Fruit fly (Drosophila melanogaster) whole organism, larva: ENCODE data around the gene mgr.

ENCODE experiments used
- noc ChIP-seq: fragments of 200-800 bp; sonication (Bioruptor generic); optimal IDR thresholded peaks from 3 replicates; lab custom pipeline; 2019; ENCODE audit warnings: missing biosample characterization, mild to moderate bottlenecking, missing genetic modification characterization, moderate library complexity

mgr gene

DNA sequence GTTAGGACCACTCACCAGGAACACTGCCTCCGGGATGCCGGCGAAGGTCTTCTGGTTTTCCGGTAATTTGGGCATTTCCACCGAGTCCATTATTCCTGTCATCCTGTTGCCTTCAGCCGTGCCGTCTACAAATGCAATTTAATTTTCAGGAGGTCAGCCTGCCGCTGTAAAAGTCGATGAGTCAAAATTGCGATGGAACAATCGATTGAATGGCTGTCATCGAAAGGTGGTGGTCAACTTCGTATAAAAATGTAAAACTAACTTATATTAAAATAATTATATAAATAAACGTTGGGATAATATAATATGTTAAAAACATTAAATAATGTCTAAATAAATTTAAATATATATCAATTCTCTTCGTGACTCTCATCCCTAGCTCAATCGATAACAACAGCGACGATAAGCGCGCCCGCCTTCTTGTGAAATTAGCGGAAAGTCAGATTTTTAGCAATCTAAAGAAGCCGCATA, at the start of gene mgr, which contains the start of gene Irbp:
mgr (minus strand) TSS at position 209 of the 471 bp plus-strand sequence.
Irbp (plus strand) TSS at position 381 of the 471 bp plus-strand sequence.
- TF ChIP-seq noc, result peak; percentile 92

DNA sequence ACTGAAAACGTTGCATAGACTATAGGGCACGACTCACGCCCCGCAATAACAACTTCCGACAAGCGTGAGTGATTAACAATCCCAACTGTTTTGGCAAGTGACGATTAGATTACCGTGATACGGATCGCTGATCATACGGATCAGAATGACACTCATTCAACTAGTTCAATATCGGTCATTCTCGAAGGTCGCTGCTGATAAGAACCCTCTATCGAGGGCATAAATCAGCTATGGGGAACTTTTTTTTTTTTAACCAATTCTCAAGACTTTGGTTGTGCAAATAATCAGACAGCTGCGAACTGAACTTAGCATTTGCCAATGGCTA, 49.1 kb upstream of the mgr start:
- TF ChIP-seq noc, result peak; percentile 15

DNA sequence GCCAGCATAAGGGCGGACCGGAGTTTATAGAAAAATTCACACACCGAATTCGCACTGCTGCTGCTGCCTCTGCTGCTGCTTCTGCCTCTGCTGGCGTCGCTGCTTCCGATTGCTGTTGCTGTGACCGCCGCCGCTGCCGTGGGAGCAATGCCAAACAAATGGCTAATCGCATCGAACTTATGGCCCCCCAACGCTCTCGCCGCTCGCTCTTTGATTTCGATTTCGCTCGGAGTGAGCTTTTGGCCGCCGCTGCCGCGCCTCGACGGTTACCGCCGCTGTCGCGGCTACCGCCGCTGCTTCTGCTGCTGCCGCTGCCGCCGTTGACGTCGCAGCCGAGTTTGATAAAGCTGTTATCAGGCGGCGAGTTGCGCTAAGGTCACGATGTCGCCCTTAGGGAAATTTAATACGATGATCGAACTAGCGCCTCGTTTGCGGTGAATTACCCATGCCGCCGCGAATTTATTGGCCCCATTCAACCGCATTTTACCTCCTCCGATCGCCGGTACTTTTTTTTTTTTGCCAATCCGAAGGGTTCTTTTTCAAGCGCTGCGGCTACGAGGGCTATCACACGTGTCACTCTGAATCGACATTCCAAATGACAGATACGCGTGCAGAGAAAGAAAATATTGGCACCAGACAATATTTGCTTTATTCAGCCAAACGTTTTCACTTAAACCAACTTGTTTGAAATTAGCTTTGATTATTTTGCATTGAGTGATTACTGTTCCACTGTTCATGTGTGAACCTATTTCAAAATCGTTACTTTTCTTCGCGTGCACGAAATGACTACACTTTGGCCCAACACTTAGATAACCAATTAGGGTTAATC, 48.6 kb upstream of the mgr start:
- TF ChIP-seq noc, result no peak

DNA sequence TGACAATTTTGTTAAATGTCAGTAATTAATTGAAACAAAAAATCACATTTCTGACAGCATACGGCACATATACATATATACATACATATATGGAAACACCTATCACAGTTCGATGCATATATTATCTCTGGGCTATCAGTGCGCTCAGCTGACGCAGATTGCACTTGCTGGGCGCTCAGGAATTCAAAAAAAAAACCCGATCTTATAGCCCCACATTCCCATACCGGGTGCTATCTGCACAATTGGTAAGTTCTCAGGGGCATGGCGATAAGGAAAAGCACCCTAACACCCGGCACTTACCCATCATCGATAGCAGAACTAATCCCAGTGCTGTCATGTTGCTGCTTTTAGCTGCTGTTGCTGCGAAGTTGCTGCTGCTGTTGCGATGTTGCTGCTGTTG, 47.6 kb upstream of the mgr start:
- no peak for TF ChIP-seq noc

DNA sequence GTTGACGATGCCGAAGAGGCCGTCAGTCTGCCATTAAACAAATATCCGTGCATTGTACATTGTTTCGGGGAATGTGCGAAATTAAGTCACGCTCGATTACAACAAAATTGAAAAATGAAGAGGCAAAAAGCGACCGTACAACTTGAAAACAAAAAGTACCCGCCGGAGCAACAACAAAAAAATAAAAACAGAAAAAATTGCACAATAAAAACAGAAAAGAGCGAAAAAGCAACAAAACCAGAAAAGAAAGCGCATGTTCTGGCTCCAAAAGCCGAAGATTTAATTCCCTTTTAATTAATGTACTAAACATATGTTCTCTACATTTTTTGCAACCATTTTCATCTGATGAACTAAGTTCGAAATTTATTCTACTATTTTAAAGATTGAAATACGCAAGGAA, 46.9 kb upstream of the mgr start:
- no peak for TF ChIP-seq noc

DNA sequence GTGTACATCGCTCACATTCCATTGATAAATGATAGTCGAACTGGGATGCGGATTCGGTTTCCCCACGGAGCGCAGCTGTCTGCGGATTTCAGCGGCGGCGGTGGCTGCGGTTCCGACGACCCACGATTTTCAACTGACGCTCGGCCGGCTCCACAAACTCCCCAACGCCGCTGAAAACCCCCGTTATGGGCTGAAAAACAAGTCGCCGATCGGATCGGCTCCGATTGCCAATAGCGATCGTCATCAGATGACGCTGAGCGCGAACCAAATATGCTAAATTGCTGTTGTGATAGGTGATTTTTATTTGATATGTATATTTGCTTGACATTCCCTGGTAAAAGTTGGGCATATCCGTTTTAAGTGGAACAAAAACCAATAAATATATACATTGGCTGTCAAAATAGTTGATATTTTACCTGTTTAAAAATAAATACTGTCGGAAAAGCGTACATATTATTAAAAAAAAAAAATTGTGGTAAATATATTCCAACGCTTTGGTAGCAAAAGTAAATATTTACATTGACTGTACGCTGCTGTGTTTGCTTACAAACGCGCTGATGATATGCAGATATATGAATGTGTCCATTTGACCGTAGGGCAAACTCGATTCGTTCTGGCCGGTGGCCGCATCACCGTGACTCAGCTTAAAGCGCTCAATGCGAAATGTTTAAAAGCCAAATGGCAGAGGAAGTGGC, 44.7 kb upstream of the mgr start:
- peak; percentile 93 for TF ChIP-seq noc

DNA sequence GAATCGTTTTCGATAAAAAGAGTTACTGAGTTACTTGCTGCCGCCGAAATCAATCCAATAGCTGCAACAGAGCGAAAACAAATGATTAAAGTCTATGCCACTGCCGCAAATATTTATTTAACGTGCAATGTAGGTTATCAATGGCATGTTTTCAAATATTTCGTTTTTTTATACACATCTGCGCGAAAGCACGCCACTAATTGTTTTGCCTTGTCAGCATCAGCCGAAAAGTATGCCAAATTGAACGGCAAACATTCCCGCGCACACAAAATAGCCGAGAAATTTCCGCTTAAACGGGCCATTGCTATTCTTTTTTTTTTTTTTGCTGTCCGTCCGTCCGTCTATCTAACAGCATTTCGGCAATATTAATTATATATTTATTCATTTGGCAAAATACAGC, 42.4 kb upstream of the mgr start:
- TF ChIP-seq noc, result no peak

DNA sequence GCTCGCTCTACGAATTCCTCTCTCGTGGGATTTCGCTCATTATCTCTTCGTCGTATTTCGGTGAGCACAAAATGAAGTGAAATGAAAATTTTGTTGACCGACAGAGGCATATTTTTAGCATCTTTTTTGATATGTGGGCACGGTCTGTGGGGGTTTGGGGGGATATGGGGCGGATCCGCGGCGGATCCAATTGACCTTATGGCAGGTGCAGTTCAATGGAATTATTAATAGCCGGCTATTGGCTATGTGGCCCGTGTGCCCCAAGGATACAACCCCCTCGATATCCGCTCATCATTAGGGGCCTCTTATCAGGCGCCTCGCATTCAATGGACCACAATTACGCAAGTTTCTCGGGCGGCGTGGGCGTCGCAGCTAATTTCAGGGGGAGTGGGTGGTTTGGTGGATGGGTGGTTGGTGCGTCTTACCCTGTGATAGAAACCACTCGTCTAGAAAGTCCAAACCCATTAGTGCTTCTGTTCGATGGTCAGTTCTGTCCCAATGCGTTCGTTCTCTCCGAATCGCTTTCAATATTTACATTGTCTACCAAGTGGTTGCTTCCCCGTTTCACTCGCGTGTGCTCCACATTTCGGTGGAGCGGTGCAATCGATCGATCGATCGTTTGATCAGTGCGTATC, 41.6 kb upstream of the mgr start, which contains the start of gene sals:
sals (minus strand) TSS at position 585 of the 635 bp plus-strand sequence.
- TF ChIP-seq noc, result no peak

DNA sequence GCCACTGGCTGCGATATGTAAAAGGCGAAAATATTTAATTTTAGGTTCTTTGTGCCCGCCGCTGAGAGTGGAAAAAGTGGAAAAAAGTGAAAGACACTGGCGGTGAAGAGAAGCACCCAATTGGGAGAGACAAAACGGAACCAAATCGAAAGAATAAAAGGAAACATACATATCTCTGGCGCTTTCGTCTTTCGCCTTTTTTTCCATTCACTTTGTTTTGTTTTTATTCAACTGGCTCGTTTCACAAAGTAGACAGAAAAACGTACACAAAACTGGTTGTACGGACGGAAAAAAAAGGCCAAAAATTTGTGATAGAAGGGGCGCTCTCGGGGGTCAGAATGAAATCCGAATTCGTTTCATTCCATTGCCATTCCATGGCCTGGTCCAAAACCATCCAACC, 40.0 kb upstream of the mgr start:
- TF ChIP-seq noc, result no peak

DNA sequence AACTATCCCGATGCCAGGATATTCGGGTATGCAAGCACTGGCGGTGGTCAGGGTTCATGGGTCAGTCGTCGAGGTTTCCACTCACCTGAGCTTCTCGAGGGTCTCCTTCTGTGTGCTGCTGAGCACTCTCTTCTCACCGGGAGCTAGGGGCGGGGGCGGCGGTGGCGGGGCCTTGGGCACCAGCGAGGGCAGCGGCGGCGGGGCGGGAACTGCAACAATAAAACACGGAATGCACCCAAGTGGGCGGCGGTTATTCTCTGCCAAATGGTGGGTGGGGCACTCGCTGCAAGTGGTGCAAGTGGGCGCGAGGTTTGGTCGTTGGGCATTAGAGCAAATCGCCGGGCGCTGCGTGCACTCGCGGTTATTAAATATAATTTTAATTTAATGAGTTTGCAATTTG, 31.4 kb upstream of the mgr start:
- no peak for TF ChIP-seq noc

DNA sequence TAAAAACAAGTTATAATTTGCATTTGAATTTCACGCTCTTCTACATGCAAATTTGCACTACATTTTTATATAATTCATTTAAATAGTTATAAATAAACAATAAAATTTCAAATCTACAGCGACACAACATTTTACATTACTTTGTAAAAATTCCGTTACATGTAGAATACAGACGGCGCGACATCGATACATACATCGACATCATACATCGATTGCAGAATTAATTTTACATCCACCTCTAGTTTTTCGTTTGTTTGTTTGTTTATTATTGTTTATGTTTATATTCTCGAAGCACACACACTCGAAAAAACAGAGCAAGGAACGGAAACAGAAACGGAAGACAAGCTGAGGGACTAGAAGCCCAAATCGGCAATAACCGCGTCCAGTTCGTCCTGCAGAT, 27.9 kb upstream of the mgr start, which contains the start of gene CG17230:
CG17230 (plus strand) TSS at position 258 of the 400 bp plus-strand sequence.
- TF ChIP-seq noc, result no peak

DNA sequence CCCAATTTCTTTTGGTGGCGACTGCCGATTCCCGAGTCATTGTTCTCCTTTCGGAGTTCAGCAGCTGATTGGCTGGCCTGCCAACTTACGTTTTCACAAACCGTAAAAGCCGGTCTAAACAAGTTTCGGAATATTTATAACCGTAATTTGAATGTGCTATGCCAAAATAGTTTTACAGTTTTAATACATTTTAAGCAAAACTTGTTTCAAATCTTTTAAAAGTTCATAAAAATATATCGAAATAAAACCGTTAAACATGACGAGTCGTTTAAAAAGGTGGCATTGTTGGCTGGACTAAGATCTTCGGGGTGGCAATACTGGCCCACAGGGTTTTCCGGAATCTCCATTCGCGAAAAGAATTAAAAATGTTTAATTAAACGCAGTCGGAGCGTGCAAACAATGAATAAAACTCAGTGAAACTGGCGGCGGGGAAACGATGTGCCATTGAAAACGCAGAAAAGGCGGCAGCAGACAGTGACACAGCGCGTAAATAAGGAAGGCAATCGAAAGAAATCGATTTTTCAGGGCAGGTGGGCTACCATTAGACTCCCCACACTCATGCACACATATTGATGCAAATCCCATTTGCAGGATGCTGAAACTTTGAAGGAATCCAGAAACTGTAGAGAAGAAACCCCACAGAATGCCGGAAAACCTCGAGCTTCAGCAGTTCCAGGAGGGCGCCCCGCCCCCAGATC, 26.0 kb upstream of the mgr start, which contains the start of the genes Exd2 and CG5281:
Exd2 (minus strand) TSS at position 167 of the 698 bp plus-strand sequence.
CG5281 (plus strand) TSS at position 314 of the 698 bp plus-strand sequence.
- no peak for TF ChIP-seq noc

DNA sequence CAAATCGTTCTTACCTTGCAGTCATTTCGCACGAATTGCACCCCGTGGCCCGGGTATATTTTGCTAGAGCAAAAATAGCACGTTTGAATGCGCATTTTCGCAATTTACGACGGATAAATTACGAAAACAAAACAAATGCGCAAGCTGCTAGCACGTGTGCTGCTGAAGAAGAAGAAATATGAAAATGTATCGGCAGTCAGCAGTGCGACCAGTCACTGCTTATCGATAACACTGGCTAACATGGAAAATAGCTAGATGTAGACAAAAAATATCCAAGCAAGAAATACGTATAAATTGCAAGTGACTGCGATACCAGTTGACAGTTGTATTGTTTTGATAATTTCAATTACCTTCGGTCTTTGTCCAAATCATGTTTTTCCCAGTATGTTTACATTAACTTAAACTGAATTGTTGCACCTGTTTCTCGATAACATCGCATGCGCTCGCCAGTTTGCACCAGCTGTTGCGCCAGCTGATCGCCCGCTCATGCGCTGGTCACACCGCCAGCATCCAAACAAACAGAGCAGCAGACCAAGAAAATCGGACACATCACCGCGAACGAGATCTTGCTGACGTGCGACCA, 21.8 kb upstream of the mgr start, which contains the start of the genes RpL24-like and CG5276:
RpL24-like (minus strand) TSS at position 188 of the 583 bp plus-strand sequence.
CG5276 (plus strand) TSS at position 344 of the 583 bp plus-strand sequence.
- no peak for TF ChIP-seq noc

DNA sequence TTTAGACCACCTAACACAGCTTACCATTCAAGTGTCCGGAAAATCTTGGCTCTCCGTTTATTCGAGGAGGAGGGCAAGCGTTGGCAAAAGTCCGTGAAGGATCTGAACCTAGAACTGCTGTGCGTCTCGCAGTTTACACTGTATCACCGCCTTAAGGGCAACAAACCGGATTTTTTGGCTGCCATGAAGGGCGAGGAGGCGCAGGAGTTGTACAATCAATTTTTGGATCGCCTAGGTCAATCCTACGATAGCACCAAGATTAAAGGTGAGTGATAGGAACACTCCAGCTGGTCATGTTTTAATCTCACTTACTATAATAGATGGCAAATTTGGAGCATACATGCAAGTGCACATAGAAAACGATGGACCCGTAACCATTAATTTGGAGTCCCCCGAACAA, 20.6 kb upstream of the mgr start:
- TF ChIP-seq noc, result no peak

DNA sequence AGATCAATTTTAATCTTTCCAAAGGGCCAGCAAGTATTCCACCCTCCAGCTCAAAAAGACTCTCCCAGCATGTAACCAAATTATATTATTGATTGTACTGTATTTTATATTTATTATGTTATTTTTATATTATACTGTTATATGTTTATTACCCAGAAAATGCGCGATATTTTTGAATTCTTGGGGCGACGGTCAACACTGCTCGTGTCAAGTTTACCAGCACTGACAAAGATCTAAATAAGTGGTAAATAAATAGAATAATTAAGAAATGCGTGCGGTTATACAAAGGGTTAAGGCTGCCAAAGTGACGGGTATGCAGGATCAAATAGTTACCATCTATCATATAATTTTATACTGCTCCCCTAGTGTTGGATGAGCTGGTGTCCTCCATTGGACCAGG, 20.1 kb upstream of the mgr start, which contains the start of gene Dtd:
Dtd (plus strand) TSS at position 248 of the 400 bp plus-strand sequence.
- TF ChIP-seq noc, result no peak

DNA sequence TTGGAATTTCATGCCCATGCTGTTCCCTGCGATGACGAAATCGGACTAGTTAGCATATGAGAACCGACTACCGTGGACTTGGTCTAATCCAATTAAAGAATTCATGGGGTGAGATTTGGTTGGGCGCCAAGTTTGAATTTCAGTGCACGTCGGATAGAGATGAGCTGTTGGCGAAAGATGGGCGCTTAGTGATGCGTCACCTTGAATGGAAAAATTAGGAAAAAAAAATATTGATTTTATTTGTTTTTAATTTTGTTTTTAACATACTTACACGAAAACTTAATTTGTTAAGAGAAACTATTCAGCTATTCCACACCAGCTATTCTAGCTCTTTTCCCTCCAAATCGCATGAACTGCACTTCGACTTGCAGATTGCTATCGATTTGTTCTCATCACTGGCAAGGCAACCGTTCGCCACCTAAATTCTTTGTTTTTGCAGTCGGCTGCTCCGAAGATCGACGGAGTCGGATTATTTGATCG, 12.0 kb upstream of the mgr start, which contains the start of the genes ninaG and Sptz:
ninaG (minus strand) TSS at position 51 of the 480 bp plus-strand sequence.
Sptz (plus strand) TSS at position 450 of the 480 bp plus-strand sequence.
- peak; percentile 81 for TF ChIP-seq noc
